Fruit fly (Drosophila melanogaster) whole organism: ENCODE measurements around the gene RhoGAP68F.

Experiments
- CG8478 ChIP-seq: fragments of >200 bp; optimal IDR thresholded peaks from 2 replicates; lab custom pipeline; 2018; ENCODE audit warnings: inconsistent platforms
- Dll ChIP-seq: fragments of >200 bp; optimal IDR thresholded peaks from 2 replicates; lab custom pipeline; 2017
- EcR ChIP-seq, 2 experiments: fragments of >200 bp; optimal IDR thresholded peaks; 2 replicates each; lab custom pipeline; 2017; ENCODE audit warnings: missing biosample characterization in 2 of 2, missing genetic modification characterization in 2 of 2, missing genetic modification reagents in 2 of 2
- pan ChIP-seq: fragments of >200 bp; optimal IDR thresholded peaks from 2 replicates; lab custom pipeline; 2017
- psq ChIP-seq: fragments of >200 bp; optimal IDR thresholded peaks from 2 replicates; lab custom pipeline; 2017
- usp ChIP-seq: fragments of >200 bp; optimal IDR thresholded peaks from 2 replicates; lab custom pipeline; 2017; ENCODE audit warnings: missing biosample characterization, missing genetic modification characterization, mixed read lengths

The RhoGAP68F gene

dm6 chr3L:12138113-12138899, at the start of gene RhoGAP68F, which contains the start of gene ND-SGDH:
Gene RhoGAP68F (plus strand): TSS chr3L:12138868.
Gene ND-SGDH (minus strand): TSS chr3L:12138584.
- TF ChIP-seq pan (lab: Kevin White, UChicago) (no peak), usp (GFP tag; lab: Kevin White, UChicago) (no peak), Dll (lab: Kevin White, UChicago) (no peak), EcR (GFP tag; optimal IDR thresholded peaks at IDR 0.05; lab: Kevin White, UChicago) (no peak), psq (lab: Kevin White, UChicago) (no peak), CG8478 (lab: Kevin White, UChicago) (no peak)

dm6 chr3L:12090184-12090897, 48.3 kb upstream of the RhoGAP68F start:
- TF ChIP-seq usp (GFP tag; lab: Kevin White, UChicago) (no peak), EcR (GFP tag; optimal IDR thresholded peaks at IDR 0.05; lab: Kevin White, UChicago) (no peak), Dll (lab: Kevin White, UChicago) (no peak), CG8478 (lab: Kevin White, UChicago) (no peak), pan (lab: Kevin White, UChicago) (no peak), psq (lab: Kevin White, UChicago) (no peak)

- TF ChIP-seq Dll (lab: Kevin White, UChicago), result no peak
- no peak for TF ChIP-seq psq (lab: Kevin White, UChicago)
- no peak for TF ChIP-seq usp (GFP tag; lab: Kevin White, UChicago)
- TF ChIP-seq pan (lab: Kevin White, UChicago), result no peak
- TF ChIP-seq CG8478 (lab: Kevin White, UChicago), result no peak
- TF ChIP-seq EcR (GFP tag; optimal IDR thresholded peaks at IDR 0.05; lab: Kevin White, UChicago), result no peak
Measured at dm6 chr3L:12090898-12091685, 47.6 kb upstream of the RhoGAP68F start.

dm6 chr3L:12092860-12093359, 45.8 kb upstream of the RhoGAP68F start:
- TF ChIP-seq Dll (lab: Kevin White, UChicago), result no peak
- no peak for TF ChIP-seq usp (GFP tag; lab: Kevin White, UChicago)
- no peak for TF ChIP-seq psq (lab: Kevin White, UChicago)
- no peak for TF ChIP-seq CG8478 (lab: Kevin White, UChicago)
- no peak for TF ChIP-seq pan (lab: Kevin White, UChicago)
- no peak for TF ChIP-seq EcR (GFP tag; optimal IDR thresholded peaks at IDR 0.05; lab: Kevin White, UChicago)

dm6 chr3L:12095960-12096359, 42.7 kb upstream of the RhoGAP68F start:
- no peak for TF ChIP-seq Dll (lab: Kevin White, UChicago)
- no peak for TF ChIP-seq usp (GFP tag; lab: Kevin White, UChicago)
- TF ChIP-seq psq (lab: Kevin White, UChicago), result no peak
- TF ChIP-seq EcR (GFP tag; optimal IDR thresholded peaks at IDR 0.05; lab: Kevin White, UChicago), result no peak
- no peak for TF ChIP-seq pan (lab: Kevin White, UChicago)
- no peak for TF ChIP-seq CG8478 (lab: Kevin White, UChicago)

dm6 chr3L:12096799-12097662, 41.6 kb upstream of the RhoGAP68F start:
- TF ChIP-seq Dll (lab: Kevin White, UChicago) (no peak), CG8478 (lab: Kevin White, UChicago) (no peak), usp (GFP tag; lab: Kevin White, UChicago) (no peak), pan (lab: Kevin White, UChicago) (no peak), psq (lab: Kevin White, UChicago) (no peak), EcR (GFP tag; optimal IDR thresholded peaks at IDR 0.05; lab: Kevin White, UChicago) (no peak)

- TF ChIP-seq psq (lab: Kevin White, UChicago), result no peak
- no peak for TF ChIP-seq EcR (GFP tag; optimal IDR thresholded peaks at IDR 0.05; lab: Kevin White, UChicago)
- TF ChIP-seq pan (lab: Kevin White, UChicago), result no peak
- no peak for TF ChIP-seq Dll (lab: Kevin White, UChicago)
- no peak for TF ChIP-seq CG8478 (lab: Kevin White, UChicago)
- TF ChIP-seq usp (GFP tag; lab: Kevin White, UChicago), result no peak
Measured at dm6 chr3L:12099329-12100031, 39.2 kb upstream of the RhoGAP68F start.

dm6 chr3L:12101924-12102383, 36.7 kb upstream of the RhoGAP68F start:
- TF ChIP-seq EcR (GFP tag; optimal IDR thresholded peaks at IDR 0.05; lab: Kevin White, UChicago) (no peak), Dll (lab: Kevin White, UChicago) (no peak), usp (GFP tag; lab: Kevin White, UChicago) (no peak), psq (lab: Kevin White, UChicago) (no peak), pan (lab: Kevin White, UChicago) (no peak), CG8478 (lab: Kevin White, UChicago) (no peak)

- TF ChIP-seq psq (lab: Kevin White, UChicago), result no peak
Measured at dm6 chr3L:12107378-12107777, 31.3 kb upstream of the RhoGAP68F start.
